Worm (Caenorhabditis elegans): ENCODE measurements around the gene Y57A10C.8.

DNA sequence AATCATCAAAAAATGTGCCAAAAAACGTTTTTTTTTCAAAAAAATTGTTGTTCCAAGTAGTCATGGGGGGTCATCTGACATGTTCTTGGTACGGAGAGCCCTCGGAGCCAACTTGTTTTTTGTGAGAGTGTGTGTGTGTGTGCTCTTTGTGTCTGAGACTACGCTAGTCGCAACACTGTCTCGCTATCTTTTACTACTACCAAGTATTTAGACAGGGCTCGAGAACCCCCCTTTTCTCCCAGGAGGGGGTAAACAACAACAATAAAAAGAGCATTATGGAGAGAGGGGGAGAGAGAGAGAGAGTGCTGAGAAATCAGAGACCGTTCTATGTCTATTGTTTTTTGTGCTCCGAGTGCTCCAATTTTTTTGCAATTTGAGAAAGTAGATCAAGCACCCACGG, 50.9 kb downstream of the Y57A10C.8 start:
- no peak for TF ChIP-seq lin-11 (tag; optimal IDR thresholded peaks at IDR 0.05)
- no peak for TF ChIP-seq elt-2 (tag; optimal IDR thresholded peaks at IDR 0.05)
- no peak for TF ChIP-seq pag-3 (tag; optimal IDR thresholded peaks at IDR 0.05; ENCODE audit: borderline replicate concordance)
- TF ChIP-seq C38D4.7 (GFP tag; optimal IDR thresholded peaks at IDR 0.05): no peak
- TF ChIP-seq ama-1 (optimal IDR thresholded peaks at IDR 0.05): no peak
- TF ChIP-seq dmd-4 (tag; optimal IDR thresholded peaks at IDR 0.05; ENCODE audit: borderline replicate concordance): no peak
- TF ChIP-seq pqm-1 (tag; optimal IDR thresholded peaks at IDR 0.05): no peak
- no peak for TF ChIP-seq sox-4 (tag; optimal IDR thresholded peaks at IDR 0.05)
- no peak for TF ChIP-seq F13H6.1 (tag; optimal IDR thresholded peaks at IDR 0.05)
- no peak for TF ChIP-seq ceh-18 (tag; optimal IDR thresholded peaks at IDR 0.05)
- no peak for TF ChIP-seq tbx-7 (tag; optimal IDR thresholded peaks at IDR 0.05)

Measured in whole organism, late embryonic.